Fruit fly (Drosophila melanogaster) whole organism, embryonic: ENCODE measurements around the gene CkIIalpha-i3.

ENCODE experiments used
- CG12659 ChIP-seq: fragments of 200-800 bp; sonication (Bioruptor generic); optimal IDR thresholded peaks from 3 replicates; lab custom pipeline; 2017; ENCODE audit warnings: mild to moderate bottlenecking, missing biosample characterization, missing genetic modification reagents, missing genetic modification characterization
- CG7963 ChIP-seq: fragments of 200-800 bp; sonication (Bioruptor generic); IDR thresholded peaks from 3 replicates; pipeline ENCODE4 v1.3.6; 2022; ENCODE audit warnings: missing biosample characterization, missing genetic modification characterization; ENCODE audit not compliant: partially characterized antibody
- Mrtf ChIP-seq: fragments of 200-800 bp; sonication (Bioruptor generic); IDR thresholded peaks from 3 replicates; pipeline ENCODE4 v1.3.6; 2022; ENCODE audit warnings: missing biosample characterization, missing genetic modification characterization
- nom ChIP-seq: fragments of 200-800 bp; sonication (Bioruptor generic); optimal IDR thresholded peaks from 2 replicates; lab custom pipeline; 2017; ENCODE audit warnings: missing biosample characterization, missing genetic modification characterization, mild to moderate bottlenecking, moderate library complexity, missing genetic modification reagents
- tap ChIP-seq: fragments of 200-800 bp; optimal IDR thresholded peaks from 3 replicates; lab custom pipeline; 2019; ENCODE audit warnings: missing biosample characterization, mild to moderate bottlenecking, missing genetic modification characterization, moderate library complexity

- TF ChIP-seq CG12659 (GFP tag; lab: Kevin White, UChicago) = no peak
- no peak for TF ChIP-seq CG7963 (GFP tag; lab: Robert Waterston, UW)
- no peak for TF ChIP-seq tap
- no peak for TF ChIP-seq nom (GFP tag; lab: Kevin White, UChicago)
- no peak for TF ChIP-seq Mrtf (GFP tag; lab: Robert Waterston, UW)
These were observed 25.5 kb downstream of the CkIIalpha-i3 start for dm6 chr3L:684749-685440.
